Fruit fly (Drosophila melanogaster): Measurements from ENCODE around the gene CG12229.

CG12229 gene

dm6 chr3L:17458856-17459518 is 22.8 kb upstream of the CG12229 start:
- TF ChIP-seq EcR (GFP tag; optimal IDR thresholded peaks at IDR 0.05), result no peak

dm6 chr3L:17457695-17458242 is 21.5 kb upstream of the CG12229 start:
- TF ChIP-seq pan (optimal IDR thresholded peaks at IDR 0.05), result no peak
- no peak for TF ChIP-seq EcR (GFP tag; optimal IDR thresholded peaks at IDR 0.05)
- no peak for TF ChIP-seq psq (optimal IDR thresholded peaks at IDR 0.05)
- TF ChIP-seq Dll (optimal IDR thresholded peaks at IDR 0.05), result no peak
- no peak for TF ChIP-seq usp (GFP tag; optimal IDR thresholded peaks at IDR 0.05)
- no peak for TF ChIP-seq CG8478 (optimal IDR thresholded peaks at IDR 0.05)

- TF ChIP-seq CG8478 (optimal IDR thresholded peaks at IDR 0.05), result no peak
- no peak for TF ChIP-seq usp (GFP tag; optimal IDR thresholded peaks at IDR 0.05)
- TF ChIP-seq pan (optimal IDR thresholded peaks at IDR 0.05), result no peak
- no peak for TF ChIP-seq psq (optimal IDR thresholded peaks at IDR 0.05)
- no peak for TF ChIP-seq Dll (optimal IDR thresholded peaks at IDR 0.05)
- TF ChIP-seq EcR (GFP tag; optimal IDR thresholded peaks at IDR 0.05), result no peak
Observed at dm6 chr3L:17447881-17448280, 11.7 kb upstream of the CG12229 start.

dm6 chr3L:17445629-17446431 is 9.6 kb upstream of the CG12229 start:
- no peak for TF ChIP-seq pan (optimal IDR thresholded peaks at IDR 0.05)
- no peak for TF ChIP-seq psq (optimal IDR thresholded peaks at IDR 0.05)
- TF ChIP-seq CG8478 (optimal IDR thresholded peaks at IDR 0.05), result no peak
- no peak for TF ChIP-seq Dll (optimal IDR thresholded peaks at IDR 0.05)
- TF ChIP-seq EcR (GFP tag; optimal IDR thresholded peaks at IDR 0.05), result no peak
- no peak for TF ChIP-seq usp (GFP tag; optimal IDR thresholded peaks at IDR 0.05)

dm6 chr3L:17444569-17444968 is 8.3 kb upstream of the CG12229 start:
- TF ChIP-seq psq (optimal IDR thresholded peaks at IDR 0.05), result no peak

- TF ChIP-seq usp (GFP tag; optimal IDR thresholded peaks at IDR 0.05), result no peak
- no peak for TF ChIP-seq EcR (GFP tag; optimal IDR thresholded peaks at IDR 0.05)
- TF ChIP-seq pan (optimal IDR thresholded peaks at IDR 0.05), result no peak
- no peak for TF ChIP-seq CG8478 (optimal IDR thresholded peaks at IDR 0.05)
- TF ChIP-seq psq (optimal IDR thresholded peaks at IDR 0.05), result no peak
- TF ChIP-seq Dll (optimal IDR thresholded peaks at IDR 0.05), result no peak
Observed at dm6 chr3L:17441602-17442001, 5.4 kb upstream of the CG12229 start.

dm6 chr3L:17438872-17439495 is 2.8 kb upstream of the CG12229 start, which contains the start of gene CG18265:
TSS of gene CG18265 (plus strand) at chr3L:17439401.
- TF ChIP-seq CG8478 (optimal IDR thresholded peaks at IDR 0.05) (no peak), pan (optimal IDR thresholded peaks at IDR 0.05) (no peak), psq (optimal IDR thresholded peaks at IDR 0.05) (no peak), EcR (GFP tag; optimal IDR thresholded peaks at IDR 0.05) (no peak), usp (GFP tag; optimal IDR thresholded peaks at IDR 0.05) (no peak)

- TF ChIP-seq psq (optimal IDR thresholded peaks at IDR 0.05) (no peak), Dll (optimal IDR thresholded peaks at IDR 0.05) (no peak), EcR (GFP tag; optimal IDR thresholded peaks at IDR 0.05) (no peak), CG8478 (optimal IDR thresholded peaks at IDR 0.05) (no peak), pan (optimal IDR thresholded peaks at IDR 0.05) (no peak), usp (GFP tag; optimal IDR thresholded peaks at IDR 0.05) (no peak)
Observed at dm6 chr3L:17433555-17433954, 2.7 kb downstream of the CG12229 start, which contains the start of the genes Coq4 and CG32176. TSS of gene Coq4 (minus strand) at chr3L:17433621. TSS of gene CG32176 (plus strand) at chr3L:17433868.

dm6 chr3L:17432947-17433346 is 3.3 kb downstream of the CG12229 start, which contains the start of gene frc:
TSS of gene frc (minus strand) at chr3L:17433190.
- no peak for TF ChIP-seq usp (GFP tag; optimal IDR thresholded peaks at IDR 0.05)
- TF ChIP-seq Dll (optimal IDR thresholded peaks at IDR 0.05), result no peak
- no peak for TF ChIP-seq pan (optimal IDR thresholded peaks at IDR 0.05)
- no peak for TF ChIP-seq psq (optimal IDR thresholded peaks at IDR 0.05)
- TF ChIP-seq CG8478 (optimal IDR thresholded peaks at IDR 0.05), result no peak
- no peak for TF ChIP-seq EcR (GFP tag; optimal IDR thresholded peaks at IDR 0.05)

dm6 chr3L:17430957-17431585 is 5.2 kb downstream of the CG12229 start:
- no peak for TF ChIP-seq psq (optimal IDR thresholded peaks at IDR 0.05)
- TF ChIP-seq pan (optimal IDR thresholded peaks at IDR 0.05), result no peak
- TF ChIP-seq CG8478 (optimal IDR thresholded peaks at IDR 0.05), result no peak
- TF ChIP-seq EcR (GFP tag; optimal IDR thresholded peaks at IDR 0.05), result no peak
- no peak for TF ChIP-seq usp (GFP tag; optimal IDR thresholded peaks at IDR 0.05)
- TF ChIP-seq Dll (optimal IDR thresholded peaks at IDR 0.05), result no peak

dm6 chr3L:17430390-17430789 is 5.8 kb downstream of the CG12229 start:
- TF ChIP-seq pan (optimal IDR thresholded peaks at IDR 0.05), result no peak
- TF ChIP-seq psq (optimal IDR thresholded peaks at IDR 0.05), result no peak

dm6 chr3L:17428779-17429178 is 7.5 kb downstream of the CG12229 start, which contains the start of gene Gorab:
TSS of gene Gorab (minus strand) at chr3L:17428836.
- no peak for TF ChIP-seq usp (GFP tag; optimal IDR thresholded peaks at IDR 0.05)
- TF ChIP-seq psq (optimal IDR thresholded peaks at IDR 0.05), result no peak
- TF ChIP-seq CG8478 (optimal IDR thresholded peaks at IDR 0.05), result no peak
- TF ChIP-seq Dll (optimal IDR thresholded peaks at IDR 0.05), result no peak
- TF ChIP-seq pan (optimal IDR thresholded peaks at IDR 0.05), result no peak
- TF ChIP-seq EcR (GFP tag; optimal IDR thresholded peaks at IDR 0.05), result no peak
